Worm (Caenorhabditis elegans) whole organism, mixed stage, embryonic: ENCODE measurements around the gene jmjd-3.2.

Source experiments
- blmp-1 ChIP-seq: fragments of 150-350 bp; optimal IDR thresholded peaks from 2 replicates; lab custom pipeline; 2014; ENCODE audit warnings: missing biosample characterization, missing genetic modification characterization
- elt-1 ChIP-seq: sonication (generic microtip); optimal IDR thresholded peaks from 2 replicates; lab custom pipeline; 2017; ENCODE audit warnings: missing genetic modification characterization, mild to moderate bottlenecking, missing compliant biosample characterization, antibody characterized with exemption, moderate library complexity, borderline replicate concordance; ENCODE audit not compliant: insufficient read depth
- elt-3 ChIP-seq: fragments of 150-350 bp; optimal IDR thresholded peaks from 2 replicates; lab custom pipeline; 2014; ENCODE audit warnings: missing biosample characterization, missing genetic modification characterization
- hlh-1 ChIP-seq: fragments of 150-350 bp; optimal IDR thresholded peaks from 2 replicates; lab custom pipeline; 2014; ENCODE audit warnings: missing biosample characterization, missing genetic modification reagents, missing genetic modification characterization
- lin-13 ChIP-seq: fragments of 150-350 bp; optimal IDR thresholded peaks from 2 replicates; lab custom pipeline; 2014; ENCODE audit warnings: missing biosample characterization, missing genetic modification characterization
- snpc-4 ChIP-seq: fragments of 150-350 bp; optimal IDR thresholded peaks from 2 replicates; lab custom pipeline; 2014; ENCODE audit warnings: missing biosample characterization, missing genetic modification characterization
- sptf-1 ChIP-seq: sonication (generic microtip); optimal IDR thresholded peaks from 2 replicates; lab custom pipeline; 2017; ENCODE audit warnings: mild to moderate bottlenecking, missing genetic modification characterization, moderate library complexity, missing compliant biosample characterization
- unc-39 ChIP-seq: fragments of 150-350 bp; optimal IDR thresholded peaks from 2 replicates; lab custom pipeline; 2014; ENCODE audit warnings: missing biosample characterization, missing genetic modification characterization
- unc-62 ChIP-seq: fragments of 150-350 bp; optimal IDR thresholded peaks from 2 replicates; lab custom pipeline; 2014; ENCODE audit warnings: missing biosample characterization, missing genetic modification reagents, missing genetic modification characterization
- ztf-11 ChIP-seq: fragments of 150-350 bp; optimal IDR thresholded peaks from 2 replicates; lab custom pipeline; 2014; ENCODE audit warnings: missing biosample characterization, missing genetic modification characterization

- no peak for TF ChIP-seq sptf-1 (tag; lab: Kevin White, UChicago)
- no peak for TF ChIP-seq ztf-11 (tag; lab: Kevin White, UChicago)
- no peak for TF ChIP-seq unc-39 (tag; lab: Kevin White, UChicago)
- no peak for TF ChIP-seq elt-1 (tag; lab: Kevin White, UChicago)
- no peak for TF ChIP-seq elt-3 (tag; lab: Kevin White, UChicago)
- TF ChIP-seq blmp-1, result no peak
- TF ChIP-seq snpc-4 (tag; lab: Kevin White, UChicago), result no peak
- no peak for TF ChIP-seq lin-13 (tag; lab: Kevin White, UChicago)
- no peak for TF ChIP-seq unc-62 (GFP tag; lab: Kevin White, UChicago)
- no peak for TF ChIP-seq hlh-1 (tag; lab: Kevin White, UChicago)
Observed at ce11 chrX:14424673-14425072, 23.3 kb upstream of the jmjd-3.2 start, which contains the start of gene F23D12.11.
